Fruit fly (Drosophila melanogaster) whole organism, adult: ENCODE results near the gene CG7730.

Experiments used
- CG11617 ChIP-seq: fragments of 200-800 bp; sonication (Bioruptor generic); optimal IDR thresholded peaks from 2 replicates; lab custom pipeline; 2017; ENCODE audit warnings: mild to moderate bottlenecking, missing biosample characterization, missing genetic modification reagents, missing genetic modification characterization
- CG12768 ChIP-seq: fragments of 200-800 bp; sonication (Bioruptor generic); optimal IDR thresholded peaks from 2 replicates; lab custom pipeline; 2017; ENCODE audit warnings: missing biosample characterization, missing genetic modification characterization, mild to moderate bottlenecking, moderate library complexity, missing genetic modification reagents
- CG14711 ChIP-seq: fragments of 200-800 bp; sonication (Bioruptor generic); optimal IDR thresholded peaks from 2 replicates; lab custom pipeline; 2018; ENCODE audit warnings: missing biosample characterization, mild to moderate bottlenecking, missing genetic modification characterization, moderate library complexity
- CG1620 ChIP-seq: fragments of 200-800 bp; sonication (Bioruptor generic); optimal IDR thresholded peaks from 2 replicates; lab custom pipeline; 2016; ENCODE audit warnings: missing biosample characterization, missing genetic modification characterization
- CG33017 ChIP-seq: fragments of 200-800 bp; sonication (Bioruptor generic); optimal IDR thresholded peaks from 2 replicates; lab custom pipeline; 2018; ENCODE audit warnings: missing biosample characterization, mild to moderate bottlenecking, missing genetic modification characterization, moderate library complexity
- CG5204 ChIP-seq: fragments of 200-800 bp; sonication (Bioruptor generic); optimal IDR thresholded peaks from 2 replicates; lab custom pipeline; 2016; ENCODE audit warnings: missing biosample characterization, missing genetic modification characterization
- CG7045 ChIP-seq: fragments of 200-800 bp; sonication (Bioruptor generic); optimal IDR thresholded peaks from 2 replicates; lab custom pipeline; 2017; ENCODE audit warnings: missing biosample characterization, mild to moderate bottlenecking, missing genetic modification characterization
- CG7101 ChIP-seq: fragments of 200-800 bp; sonication (Bioruptor generic); optimal IDR thresholded peaks from 2 replicates; lab custom pipeline; 2018; ENCODE audit warnings: missing biosample characterization, mild to moderate bottlenecking, missing genetic modification characterization, moderate library complexity
- Clk ChIP-seq: fragments of 200-800 bp; sonication (Bioruptor generic); optimal IDR thresholded peaks from 2 replicates; lab custom pipeline; 2017; ENCODE audit warnings: missing biosample characterization, missing genetic modification characterization
- Crg-1 ChIP-seq: fragments of 200-800 bp; sonication (Bioruptor generic); optimal IDR thresholded peaks from 2 replicates; lab custom pipeline; 2016; ENCODE audit warnings: missing biosample characterization, missing genetic modification characterization
- Hr96 ChIP-seq: fragments of 200-800 bp; sonication (Bioruptor generic); optimal IDR thresholded peaks from 2 replicates; lab custom pipeline; 2016; ENCODE audit warnings: missing biosample characterization, missing genetic modification characterization
- Mnt ChIP-seq: fragments of 200-800 bp; sonication (Bioruptor generic); optimal IDR thresholded peaks from 2 replicates; lab custom pipeline; 2016; ENCODE audit warnings: missing biosample characterization, mild to moderate bottlenecking, missing genetic modification characterization
- bab1 ChIP-seq: fragments of 200-800 bp; sonication (Bioruptor generic); optimal IDR thresholded peaks from 3 replicates; lab custom pipeline; 2019; ENCODE audit warnings: missing biosample characterization, mild to moderate bottlenecking, missing genetic modification characterization, moderate library complexity
- cic ChIP-seq: fragments of 200-800 bp; sonication (Bioruptor generic); optimal IDR thresholded peaks from 2 replicates; lab custom pipeline; 2017; ENCODE audit warnings: missing biosample characterization, mild to moderate bottlenecking, missing genetic modification characterization, moderate library complexity
- cnc ChIP-seq, 2 experiments: fragments of >200 bp; optimal IDR thresholded peaks; 2 replicates each; lab custom pipeline; 2017
- kay ChIP-seq: fragments of 200-800 bp; sonication (Bioruptor generic); peaks from one replicate; lab custom pipeline; 2016; ENCODE audit warnings: missing biosample characterization, missing genetic modification characterization, borderline replicate concordance
- ovo ChIP-seq: fragments of 200-800 bp; sonication (Bioruptor generic); optimal IDR thresholded peaks from 2 replicates; lab custom pipeline; 2016; ENCODE audit warnings: missing biosample characterization, missing genetic modification characterization
- pad ChIP-seq: fragments of 200-800 bp; sonication (Bioruptor generic); optimal IDR thresholded peaks from 3 replicates; lab custom pipeline; 2017; ENCODE audit warnings: missing biosample characterization, missing genetic modification characterization, mild to moderate bottlenecking, moderate library complexity, missing genetic modification reagents
- tj ChIP-seq: fragments of 200-800 bp; sonication (Bioruptor generic); optimal IDR thresholded peaks from 3 replicates; lab custom pipeline; 2017; ENCODE audit warnings: missing biosample characterization, mild to moderate bottlenecking, missing genetic modification characterization, moderate library complexity
- toe ChIP-seq: fragments of 200-800 bp; sonication (Bioruptor generic); optimal IDR thresholded peaks from 2 replicates; lab custom pipeline; 2016; ENCODE audit warnings: missing biosample characterization, missing genetic modification characterization

Gene CG7730

dm6 chr3L:17050661-17051452 lies 23.5 kb downstream of the CG7730 start:
- no peak for TF ChIP-seq CG5204 (GFP tag; lab: Kevin White, UChicago)
- no peak for TF ChIP-seq CG1620
- TF ChIP-seq cnc (optimal IDR thresholded peaks at IDR 0.05; lab: Kevin White, UChicago), result no peak
- peak; percentile 74 for TF ChIP-seq tj (GFP tag; lab: Kevin White, UChicago)
- no peak for TF ChIP-seq CG7045 (GFP tag; lab: Kevin White, UChicago)
- TF ChIP-seq CG14711 (tag; lab: Kevin White, UChicago), result peak; percentile 98
- TF ChIP-seq Mnt (GFP tag; lab: Kevin White, UChicago), result peak; percentile 23
- TF ChIP-seq ovo, result no peak
- peak; percentile 33 for TF ChIP-seq kay
- TF ChIP-seq Crg-1 (GFP tag; lab: Kevin White, UChicago), result no peak

- no peak for TF ChIP-seq CG12768 (GFP tag; lab: Kevin White, UChicago)
- no peak for TF ChIP-seq CG7045 (GFP tag; lab: Kevin White, UChicago)
- no peak for TF ChIP-seq Mnt (GFP tag; lab: Kevin White, UChicago)
- peak; percentile 14 for TF ChIP-seq cic (GFP tag; lab: Kevin White, UChicago)
Measured at dm6 chr3L:17051472-17051871, 24.2 kb downstream of the CG7730 start.

- TF ChIP-seq bab1 (GFP tag; lab: Kevin White, UChicago) (no peak), CG11617 (GFP tag; lab: Kevin White, UChicago) (no peak), CG7045 (GFP tag; lab: Kevin White, UChicago) (no peak), Crg-1 (GFP tag; lab: Kevin White, UChicago) (no peak), CG5204 (GFP tag; lab: Kevin White, UChicago) (no peak), ovo (no peak), pad (GFP tag; lab: Kevin White, UChicago) (no peak), toe (GFP tag; lab: Kevin White, UChicago) (no peak), kay (no peak), Hr96 (GFP tag; lab: Kevin White, UChicago) (no peak), CG33017 (no peak), Clk (no peak), CG7101 (no peak), cic (GFP tag; lab: Kevin White, UChicago) (no peak), CG12768 (GFP tag; lab: Kevin White, UChicago) (no peak), tj (GFP tag; lab: Kevin White, UChicago) (no peak), CG1620 (no peak)
Measured at dm6 chr3L:17052388-17052905, 25.1 kb downstream of the CG7730 start.

- TF ChIP-seq CG7045 (GFP tag; lab: Kevin White, UChicago) (no peak), Mnt (GFP tag; lab: Kevin White, UChicago) (peak; percentile 88), Hr96 (GFP tag; lab: Kevin White, UChicago) (peak; percentile 32)
Measured at dm6 chr3L:17053932-17054331, 26.6 kb downstream of the CG7730 start.

- no peak for TF ChIP-seq Hr96 (GFP tag; lab: Kevin White, UChicago)
Measured at dm6 chr3L:17055467-17055877, 28.2 kb downstream of the CG7730 start, which contains the start of gene CG7724. Gene CG7724 (plus strand): TSS chr3L:17055613.

- no peak for TF ChIP-seq cic (GFP tag; lab: Kevin White, UChicago)
Measured at dm6 chr3L:17077273-17077672, 50.0 kb downstream of the CG7730 start.
